Worm (Caenorhabditis elegans): ENCODE data around the gene C26B9.3.

ce11 chrX:5330765-5331164 lies 7.3 kb upstream of the C26B9.3 start:
- TF ChIP-seq ztf-11 (tag; optimal IDR thresholded peaks at IDR 0.05) (no peak), fkh-2 (tag; optimal IDR thresholded peaks at IDR 0.05) (no peak), tbx-2 (tag; optimal IDR thresholded peaks at IDR 0.05) (no peak), aly-2 (tag; optimal IDR thresholded peaks at IDR 0.05) (no peak), nhr-237 (tag; optimal IDR thresholded peaks at IDR 0.05) (no peak), egl-27 (tag; optimal IDR thresholded peaks at IDR 0.05) (no peak), ceh-16 (tag; optimal IDR thresholded peaks at IDR 0.05) (no peak), unc-62 (GFP tag; optimal IDR thresholded peaks at IDR 0.05) (no peak), fos-1 (tag; optimal IDR thresholded peaks at IDR 0.05) (no peak), nhr-12 (tag; optimal IDR thresholded peaks at IDR 0.05) (no peak), hmg-11 (tag; optimal IDR thresholded peaks at IDR 0.05) (no peak)
